Worm (Caenorhabditis elegans): ENCODE measurements around the gene tgt-2.

The tgt-2 gene

DNA sequence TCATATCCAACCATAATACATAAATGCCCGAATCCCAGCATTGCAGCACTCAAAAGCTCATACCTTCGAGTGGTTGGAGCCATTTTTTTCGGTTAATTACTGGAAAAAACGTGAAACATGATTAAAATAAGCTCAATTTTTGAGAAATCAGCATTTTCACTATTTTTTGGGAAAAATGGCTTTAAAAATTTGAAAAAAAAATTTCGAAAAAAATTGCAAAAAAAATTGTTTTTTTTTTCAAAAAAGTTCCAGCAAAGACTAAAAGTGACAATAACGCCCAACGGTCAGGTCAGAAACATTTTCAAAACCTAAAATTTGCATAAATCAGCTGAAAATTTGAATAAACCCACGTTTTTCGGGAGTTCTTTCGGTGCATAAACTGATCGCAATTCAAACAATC, 26.5 kb downstream of the tgt-2 start, which contains the start of gene Y39B6A.29:
Gene Y39B6A.29, minus strand, starts transcription at position 101 of the 400 bp plus-strand sequence.
- no peak for TF ChIP-seq nhr-11 (tag; optimal IDR thresholded peaks at IDR 0.05)
- no peak for TF ChIP-seq jun-1 (tag; optimal IDR thresholded peaks at IDR 0.05)
- TF ChIP-seq lin-39 (tag; optimal IDR thresholded peaks at IDR 0.05) = no peak
- TF ChIP-seq daf-12 (tag; optimal IDR thresholded peaks at IDR 0.05) = no peak
- no peak for TF ChIP-seq nhr-237 (tag; optimal IDR thresholded peaks at IDR 0.05)
- TF ChIP-seq R02D3.7 (tag; optimal IDR thresholded peaks at IDR 0.05) = no peak
- no peak for TF ChIP-seq skn-1 (tag; optimal IDR thresholded peaks at IDR 0.05)
- no peak for TF ChIP-seq eor-1 (tag; optimal IDR thresholded peaks at IDR 0.05)
- TF ChIP-seq ceh-82 (tag; optimal IDR thresholded peaks at IDR 0.05) = no peak
- TF ChIP-seq ZK546.5 (tag; optimal IDR thresholded peaks at IDR 0.05) = no peak
- TF ChIP-seq mml-1 (tag; optimal IDR thresholded peaks at IDR 0.05) = no peak

DNA sequence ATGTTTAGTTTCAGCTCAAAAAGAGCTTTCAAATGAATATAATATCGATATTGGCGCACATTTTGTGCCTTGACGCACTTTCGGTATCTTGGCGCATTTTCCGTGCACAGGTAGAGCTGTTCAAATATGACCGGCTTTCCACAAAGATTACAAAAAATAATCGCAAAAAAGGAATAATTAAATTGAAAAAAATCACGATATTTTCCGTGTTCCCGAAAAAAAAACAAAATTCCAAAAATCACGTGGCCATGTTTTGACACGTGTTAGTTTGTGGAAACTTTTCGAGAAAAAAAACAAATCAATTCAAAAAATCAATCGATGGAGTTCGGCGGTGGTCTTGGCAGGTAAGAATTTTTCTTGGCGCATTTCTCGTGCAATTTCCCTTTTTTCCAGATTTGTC, 28.0 kb downstream of the tgt-2 start, which contains the start of gene Y39B6A.25:
Gene Y39B6A.25, plus strand, starts transcription at position 301 of the 400 bp plus-strand sequence.
- TF ChIP-seq unc-39 (tag; optimal IDR thresholded peaks at IDR 0.05) (no peak), nhr-28 (tag; optimal IDR thresholded peaks at IDR 0.05) (no peak)

- peak; percentile 55 for TF ChIP-seq ceh-28 (tag; optimal IDR thresholded peaks at IDR 0.05)
These were observed 28.6 kb downstream of the tgt-2 start for ce11 chrV:19026757-19027156.

DNA sequence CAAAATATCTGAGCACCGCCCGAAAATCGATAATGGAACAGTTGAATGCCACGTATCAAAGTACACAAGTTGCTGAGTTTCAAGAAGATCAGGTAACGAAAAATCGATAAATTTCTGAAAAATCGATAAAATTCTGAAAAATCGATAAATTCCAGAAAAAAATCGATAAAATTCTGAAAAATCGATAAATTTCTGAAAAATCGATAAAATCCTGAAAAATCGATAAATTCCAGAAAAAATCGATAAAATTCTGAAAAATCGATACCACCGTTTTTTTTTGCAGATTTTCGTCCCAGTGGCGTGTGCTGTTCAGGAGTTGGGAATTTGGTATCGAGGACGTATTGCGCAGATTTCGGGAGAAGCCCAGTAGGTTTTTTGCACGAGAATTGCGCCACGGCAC, 29.2 kb downstream of the tgt-2 start:
- TF ChIP-seq R02D3.7 (tag; optimal IDR thresholded peaks at IDR 0.05) (no peak), ceh-28 (tag; optimal IDR thresholded peaks at IDR 0.05) (peak; percentile 97)

DNA sequence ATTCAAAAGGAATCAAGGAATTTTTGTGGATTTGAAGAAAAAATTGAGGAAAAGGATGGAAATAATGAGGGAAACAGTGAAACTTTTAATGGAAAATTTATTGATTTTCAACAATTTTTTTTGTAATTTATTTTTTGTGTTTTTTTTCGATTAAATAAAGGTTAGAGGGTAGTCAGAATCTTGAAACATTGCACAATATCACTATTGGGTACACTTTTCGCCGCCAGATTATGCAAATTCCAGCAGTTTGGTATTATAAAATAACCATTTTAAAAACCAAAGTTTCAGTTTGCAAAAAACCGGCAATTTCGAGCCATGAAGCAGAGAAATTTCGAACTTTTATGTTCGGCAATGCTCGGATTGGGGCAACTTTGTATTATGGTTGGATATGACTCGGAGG, 33.3 kb downstream of the tgt-2 start, which contains the start of gene Y39B6A.27:
Gene Y39B6A.27, plus strand, starts transcription at position 301 of the 400 bp plus-strand sequence.
- no peak for TF ChIP-seq ztf-4 (tag; optimal IDR thresholded peaks at IDR 0.05)
- TF ChIP-seq fkh-10 (GFP tag; optimal IDR thresholded peaks at IDR 0.05) = no peak
- no peak for TF ChIP-seq ceh-82 (tag; optimal IDR thresholded peaks at IDR 0.05)
- TF ChIP-seq daf-12 (tag; optimal IDR thresholded peaks at IDR 0.05) = no peak
- TF ChIP-seq pha-4 (tag; optimal IDR thresholded peaks at IDR 0.05) = no peak
- no peak for TF ChIP-seq mml-1 (tag; optimal IDR thresholded peaks at IDR 0.05)
- no peak for TF ChIP-seq unc-39 (tag; optimal IDR thresholded peaks at IDR 0.05)
- TF ChIP-seq eor-1 (tag; optimal IDR thresholded peaks at IDR 0.05) = no peak
- no peak for TF ChIP-seq nhr-67 (tag; optimal IDR thresholded peaks at IDR 0.05)
- TF ChIP-seq elt-2 (tag; optimal IDR thresholded peaks at IDR 0.05) = no peak
- no peak for TF ChIP-seq nhr-25 (tag; optimal IDR thresholded peaks at IDR 0.05)
- no peak for TF ChIP-seq snpc-4 (tag; optimal IDR thresholded peaks at IDR 0.05)
- no peak for TF ChIP-seq egl-5 (tag; optimal IDR thresholded peaks at IDR 0.05)
- TF ChIP-seq nhr-11 (tag; optimal IDR thresholded peaks at IDR 0.05) = no peak

DNA sequence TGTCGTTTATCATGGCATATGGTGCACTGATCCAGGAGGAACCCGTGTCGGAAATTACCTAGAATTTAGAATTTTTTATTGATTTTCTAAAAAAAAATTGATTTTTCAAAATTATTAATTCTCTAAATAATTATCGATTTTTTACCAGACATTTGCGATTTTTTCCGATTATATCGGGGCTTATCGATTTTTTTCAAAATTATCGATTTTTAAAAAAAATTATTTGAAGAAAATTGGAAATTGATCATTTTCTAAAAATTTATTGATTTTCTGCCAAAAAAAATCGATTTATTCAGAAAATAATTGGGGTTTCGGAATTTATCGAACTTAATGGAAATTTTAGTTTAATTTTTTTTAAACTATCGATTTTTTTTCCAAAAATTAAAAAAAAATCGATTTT, 37.9 kb downstream of the tgt-2 start:
- no peak for TF ChIP-seq elt-1 (tag; optimal IDR thresholded peaks at IDR 0.05)
- TF ChIP-seq ceh-28 (tag; optimal IDR thresholded peaks at IDR 0.05) = peak; percentile 92

DNA sequence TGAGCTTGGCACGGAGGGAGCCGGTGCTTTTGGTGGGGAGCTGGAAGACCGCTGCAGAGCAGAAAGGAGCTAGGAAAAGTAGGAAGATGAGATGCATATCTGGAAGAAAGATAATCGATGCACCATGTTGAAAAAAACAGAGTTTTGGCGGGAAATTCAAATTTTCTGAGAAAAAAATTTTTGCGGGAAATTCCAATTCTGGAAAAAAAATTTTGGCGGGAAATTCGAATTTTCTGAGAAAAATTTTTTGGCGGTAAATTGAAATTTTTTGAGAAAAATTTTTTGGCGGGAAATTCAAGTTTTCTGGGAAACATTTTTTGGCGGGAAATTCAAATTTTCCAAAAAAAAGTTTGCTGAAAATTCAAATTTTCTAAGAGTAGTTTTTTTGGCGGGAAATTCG, 39.1 kb downstream of the tgt-2 start, which contains the start of gene asp-17:
Gene asp-17, minus strand, starts transcription at position 101 of the 400 bp plus-strand sequence.
- TF ChIP-seq nhr-25 (tag; optimal IDR thresholded peaks at IDR 0.05) (no peak), ceh-82 (tag; optimal IDR thresholded peaks at IDR 0.05) (no peak), ztf-11 (tag; optimal IDR thresholded peaks at IDR 0.05) (no peak), pqm-1 (tag; optimal IDR thresholded peaks at IDR 0.05) (no peak), nhr-12 (tag; optimal IDR thresholded peaks at IDR 0.05) (no peak), lin-39 (tag; optimal IDR thresholded peaks at IDR 0.05) (no peak), mml-1 (tag; optimal IDR thresholded peaks at IDR 0.05) (no peak), egl-5 (tag; optimal IDR thresholded peaks at IDR 0.05) (no peak), ceh-16 (tag; optimal IDR thresholded peaks at IDR 0.05) (no peak), nhr-23 (tag; optimal IDR thresholded peaks at IDR 0.05) (no peak), nfya-1 (tag; optimal IDR thresholded peaks at IDR 0.05; ENCODE audit: insufficient read depth) (no peak)

All from whole organism, L3 larva.